Fruit fly (Drosophila melanogaster): ENCODE measurements around the gene cpo.

cpo gene

DNA sequence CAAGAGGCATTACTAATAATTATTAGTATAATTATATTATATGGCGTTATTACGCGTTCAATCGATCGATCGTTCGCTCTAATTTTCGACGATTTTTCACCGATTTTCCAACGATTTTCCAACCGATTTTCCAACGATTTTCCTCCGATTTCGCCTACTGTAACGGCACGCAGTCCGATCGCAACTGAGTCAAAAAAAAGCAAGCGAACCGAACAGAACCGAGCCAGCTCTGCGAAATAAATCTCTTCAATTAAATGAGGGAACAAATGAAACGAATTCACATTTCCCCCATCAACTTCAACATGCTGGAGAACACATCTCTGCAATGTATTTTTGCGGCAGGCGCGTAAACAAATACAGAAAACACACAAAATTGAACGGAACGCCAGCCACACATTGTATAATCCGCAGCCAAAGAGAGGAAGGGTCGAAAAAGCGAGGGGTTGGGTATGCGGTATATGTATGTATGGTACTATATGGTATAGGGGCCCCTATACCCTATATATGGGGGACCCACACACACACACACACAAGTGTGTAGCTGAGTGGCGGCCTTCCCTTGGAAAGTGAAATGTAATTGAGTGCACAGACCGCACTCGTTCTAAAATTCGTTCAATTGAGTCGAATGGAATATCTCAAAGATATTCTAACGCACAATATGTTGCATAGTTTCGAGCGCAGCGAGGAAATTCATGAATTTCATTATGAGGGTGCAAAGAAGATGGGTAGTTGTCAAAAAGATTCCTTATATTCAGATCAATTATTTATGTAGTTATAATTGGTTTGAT lies 133.4 kb downstream of the cpo start, which contains the start of gene htl (continued):
- no peak for TF ChIP-seq CG2129 (GFP tag; IDR thresholded peaks at IDR 0.05; ENCODE audit: partially characterized antibody)
- TF ChIP-seq Blimp-1 (GFP tag; optimal IDR thresholded peaks at IDR 0.05), result peak; percentile 40
- TF ChIP-seq ranshi (GFP tag; IDR thresholded peaks at IDR 0.05), result no peak
- no peak for TF ChIP-seq CG12659 (GFP tag; optimal IDR thresholded peaks at IDR 0.05)
- peak; percentile 90; the same call in 3 of the 4 replicates for TF ChIP-seq chinmo (GFP tag; IDR thresholded peaks at IDR 0.05; ENCODE audit: partially characterized antibody)
- peak; percentile 75 for TF ChIP-seq CG7745 (tag; optimal IDR thresholded peaks at IDR 0.05)
- no peak for TF ChIP-seq MESR4 (GFP tag; optimal IDR thresholded peaks at IDR 0.05)
- TF ChIP-seq Jarid2 (GFP tag; optimal IDR thresholded peaks at IDR 0.05), result peak; percentile 28
- no peak for TF ChIP-seq CG11504 (tag; optimal IDR thresholded peaks at IDR 0.05)
- no peak for TF ChIP-seq bigmax (GFP tag; optimal IDR thresholded peaks at IDR 0.05)
- no peak for TF ChIP-seq Ets97D (GFP tag; optimal IDR thresholded peaks at IDR 0.05)
- TF ChIP-seq Aef1 (GFP tag; IDR thresholded peaks at IDR 0.05), result no peak
- no peak for TF ChIP-seq CG8478 (optimal IDR thresholded peaks at IDR 0.05)
- TF ChIP-seq kay (GFP tag; optimal IDR thresholded peaks at IDR 0.05), result no peak
- no peak for TF ChIP-seq pan (optimal IDR thresholded peaks at IDR 0.05)
- no peak for TF ChIP-seq pan (GFP tag; optimal IDR thresholded peaks at IDR 0.05 in 1 of 2, IDR thresholded peaks at IDR 0.05 in 1 of 2)
- no peak for TF ChIP-seq Hr39 (optimal IDR thresholded peaks at IDR 0.05)
- TF ChIP-seq Med (GFP tag), result peak; percentile 31
- TF ChIP-seq bsh (GFP tag; optimal IDR thresholded peaks at IDR 0.05), result no peak
- peak; percentile 37 for TF ChIP-seq CG5180 (GFP tag; optimal IDR thresholded peaks at IDR 0.05)
- no peak for TF ChIP-seq zf30C (GFP tag; optimal IDR thresholded peaks at IDR 0.05)
- TF ChIP-seq trh (GFP tag; optimal IDR thresholded peaks at IDR 0.05), result no peak
- TF ChIP-seq CG6254 (GFP tag; optimal IDR thresholded peaks at IDR 0.05), result peak; percentile 56
- no peak for TF ChIP-seq Nf-YC (tag; optimal IDR thresholded peaks at IDR 0.05)
- no peak for TF ChIP-seq CG10979 (tag; optimal IDR thresholded peaks at IDR 0.05)
- no peak for TF ChIP-seq CG1233 (GFP tag; optimal IDR thresholded peaks at IDR 0.05)
- peak; percentile 58; the same call in 1 of the 2 replicates for TF ChIP-seq CG32767 (GFP tag; IDR thresholded peaks at IDR 0.05)
- no peak for TF ChIP-seq lmd (GFP tag; IDR thresholded peaks at IDR 0.05)
- TF ChIP-seq HmgZ (tag; optimal IDR thresholded peaks at IDR 0.05), result no peak
- no peak for TF ChIP-seq Spps (tag; optimal IDR thresholded peaks at IDR 0.05)
- TF ChIP-seq pita (GFP tag; optimal IDR thresholded peaks at IDR 0.05), result no peak
- no peak for TF ChIP-seq CG15696 (tag; optimal IDR thresholded peaks at IDR 0.05)
- TF ChIP-seq ci (GFP tag; IDR thresholded peaks at IDR 0.05), result 0 out of 3 replicates have a peak, but pooled peaks have one; percentile 52

DNA sequence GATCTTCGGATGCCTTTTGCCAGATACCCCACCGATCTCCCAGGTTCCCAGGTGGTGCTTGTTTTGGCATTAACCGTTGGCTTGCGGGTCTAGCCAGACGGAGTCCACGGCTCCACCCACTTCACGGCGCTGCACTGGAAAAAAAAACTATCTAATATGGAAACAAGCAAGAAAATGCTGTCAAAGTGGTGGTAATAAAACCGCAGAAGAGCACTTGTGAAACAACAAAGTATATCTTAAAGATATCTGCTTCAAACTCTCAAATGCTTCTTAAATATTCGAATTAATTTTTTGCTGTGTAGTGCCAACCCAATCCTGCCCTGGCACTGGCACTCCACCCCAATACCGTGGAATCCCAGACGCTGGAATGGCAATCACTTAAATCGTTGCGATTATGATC lies 138.8 kb downstream of the cpo start:
- TF ChIP-seq pb (GFP tag; optimal IDR thresholded peaks at IDR 0.05) (no peak), Taf1 (GFP tag; IDR thresholded peaks at IDR 0.05) (no peak)

DNA sequence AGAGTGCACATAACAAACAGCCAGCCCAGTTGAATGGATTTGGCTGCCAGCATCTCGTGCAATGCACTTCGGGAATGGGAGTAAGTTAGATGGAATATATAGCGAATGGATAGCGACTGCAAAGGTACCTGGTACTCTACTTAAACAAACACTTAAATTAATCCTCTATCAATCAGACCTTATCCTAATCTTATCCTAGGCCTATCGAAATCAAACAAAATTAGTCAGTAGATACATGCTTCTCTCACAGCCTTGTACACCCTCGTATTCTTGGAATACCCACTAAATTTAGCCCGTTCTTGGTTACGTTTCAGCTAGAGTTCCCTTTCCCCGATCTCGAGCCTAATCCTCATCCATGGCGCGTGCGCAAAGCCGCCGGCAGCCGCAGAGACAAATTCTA lies 140.9 kb downstream of the cpo start:
- TF ChIP-seq row (GFP tag; IDR thresholded peaks at IDR 0.05), result peak; percentile 25; the same call in 1 of the 3 replicates
- TF ChIP-seq CG10654 (GFP tag; optimal IDR thresholded peaks at IDR 0.05), result no peak
- TF ChIP-seq Pdp1 (GFP tag; optimal IDR thresholded peaks at IDR 0.05), result no peak
- TF ChIP-seq fru (optimal IDR thresholded peaks at IDR 0.05), result no peak
- no peak for TF ChIP-seq gem (tag; optimal IDR thresholded peaks at IDR 0.05)
- TF ChIP-seq Opbp (GFP tag; IDR thresholded peaks at IDR 0.05; ENCODE audit: partially characterized antibody), result no peak
- TF ChIP-seq CG6272 (GFP tag; IDR thresholded peaks at IDR 0.05), result no peak
- TF ChIP-seq Med (GFP tag), result no peak
- TF ChIP-seq CTCF (GFP tag; optimal IDR thresholded peaks at IDR 0.05), result no peak
- no peak for TF ChIP-seq ftz-f1 (GFP tag; optimal IDR thresholded peaks at IDR 0.05)
- no peak for TF ChIP-seq CG18619 (GFP tag; optimal IDR thresholded peaks at IDR 0.05)
- TF ChIP-seq HLH4C (GFP tag; IDR thresholded peaks at IDR 0.05; ENCODE audit: partially characterized antibody), result no peak
- no peak for TF ChIP-seq CG2116 (GFP tag; optimal IDR thresholded peaks at IDR 0.05)
- TF ChIP-seq Stat92E (GFP tag; optimal IDR thresholded peaks at IDR 0.05), result no peak
- no peak for TF ChIP-seq CG13424 (tag; optimal IDR thresholded peaks at IDR 0.05)
- peak; percentile 35; the same call in 1 of the 2 replicates for TF ChIP-seq CG4404 (GFP tag; IDR thresholded peaks at IDR 0.05)

All from whole organism, embryonic.